Worm (Caenorhabditis elegans) whole organism, L2 larva: ENCODE results near the gene C36A4.11.

ENCODE experiments used
- C34F6.9 ChIP-seq: fragments of 150-350 bp; optimal IDR thresholded peaks from 2 replicates; lab custom pipeline; 2014; ENCODE audit warnings: missing biosample characterization, missing genetic modification characterization
- F13H6.1 ChIP-seq: sonication (generic microtip); optimal IDR thresholded peaks from 2 replicates; lab custom pipeline; 2016; ENCODE audit warnings: missing genetic modification characterization, missing compliant biosample characterization
- Y55F3AM.14 ChIP-seq: fragments of 200-800 bp; sonication (Bioruptor generic); optimal IDR thresholded peaks from 2 replicates; lab custom pipeline; 2018; ENCODE audit warnings: mild to moderate bottlenecking, missing genetic modification characterization, missing compliant biosample characterization
- alr-1 ChIP-seq: fragments of 150-350 bp; optimal IDR thresholded peaks from 2 replicates; lab custom pipeline; 2014; ENCODE audit warnings: missing biosample characterization, missing genetic modification characterization
- aly-2 ChIP-seq: fragments of 150-350 bp; optimal IDR thresholded peaks from 2 replicates; lab custom pipeline; 2014; ENCODE audit warnings: missing biosample characterization, missing genetic modification characterization
- ama-1 ChIP-seq: fragments of 150-350 bp; optimal IDR thresholded peaks from 2 replicates; lab custom pipeline; 2018; ENCODE audit warnings: inconsistent platforms
- blmp-1 ChIP-seq: sonication (generic microtip); optimal IDR thresholded peaks from 2 replicates; lab custom pipeline; 2017; ENCODE audit warnings: missing genetic modification characterization, mild to moderate bottlenecking, missing compliant biosample characterization, antibody characterized with exemption, moderate library complexity; ENCODE audit not compliant: insufficient read depth
- ceh-82 ChIP-seq: fragments of 150-350 bp; optimal IDR thresholded peaks from 2 replicates; lab custom pipeline; 2014; ENCODE audit warnings: missing biosample characterization, missing genetic modification characterization
- crh-2 ChIP-seq: sonication (generic microtip); optimal IDR thresholded peaks from 2 replicates; lab custom pipeline; 2017; ENCODE audit warnings: missing biosample characterization, missing genetic modification characterization
- dmd-4 ChIP-seq: sonication (generic microtip); optimal IDR thresholded peaks from 2 replicates; lab custom pipeline; 2017; ENCODE audit warnings: missing biosample characterization, missing genetic modification characterization
- egl-27 ChIP-seq: sonication (generic microtip); optimal IDR thresholded peaks from 3 replicates; lab custom pipeline; 2017; ENCODE audit warnings: missing biosample characterization, missing genetic modification reagents, missing genetic modification characterization
- elt-1 ChIP-seq: fragments of 150-350 bp; optimal IDR thresholded peaks from 2 replicates; lab custom pipeline; 2014; ENCODE audit warnings: missing biosample characterization, missing genetic modification characterization
- gmeb-1 ChIP-seq: fragments of 150-350 bp; optimal IDR thresholded peaks from 2 replicates; lab custom pipeline; 2014; ENCODE audit warnings: missing biosample characterization, missing genetic modification characterization
- lin-11 ChIP-seq: fragments of 150-350 bp; sonication (generic microtip); optimal IDR thresholded peaks from 2 replicates; lab custom pipeline; 2014; ENCODE audit warnings: missing biosample characterization, missing genetic modification characterization, inconsistent platforms, mixed read lengths
- lsy-2 ChIP-seq, 2 experiments: fragments of 150-350 bp in 1 of 2; sonication (generic microtip) in 1 of 2; optimal IDR thresholded peaks; 2 replicates each; lab custom pipeline; 2014 to 2017; ENCODE audit warnings: missing biosample characterization in 2 of 2, missing genetic modification characterization in 2 of 2
- mab-5 ChIP-seq: fragments of 150-350 bp; optimal IDR thresholded peaks from 2 replicates; lab custom pipeline; 2014; ENCODE audit warnings: missing biosample characterization, missing genetic modification characterization
- mdl-1 ChIP-seq, 2 experiments: fragments of 150-350 bp in 1 of 2; sonication (generic microtip) in 1 of 2; optimal IDR thresholded peaks; 2 replicates each; lab custom pipeline; 2017; ENCODE audit warnings: missing biosample characterization in 2 of 2, missing genetic modification characterization in 2 of 2
- nhr-10 ChIP-seq: sonication (generic microtip); optimal IDR thresholded peaks from 2 replicates; lab custom pipeline; 2017; ENCODE audit warnings: missing biosample characterization, missing genetic modification characterization
- nhr-11 ChIP-seq: fragments of 150-350 bp; optimal IDR thresholded peaks from 2 replicates; lab custom pipeline; 2014; ENCODE audit warnings: missing biosample characterization, missing genetic modification characterization
- nhr-129 ChIP-seq: fragments of 150-350 bp; optimal IDR thresholded peaks from 2 replicates; lab custom pipeline; 2014; ENCODE audit warnings: missing biosample characterization, missing genetic modification characterization
- nhr-23 ChIP-seq: fragments of 150-350 bp; optimal IDR thresholded peaks from 2 replicates; lab custom pipeline; 2014; ENCODE audit warnings: missing biosample characterization, missing genetic modification reagents, missing genetic modification characterization
- nhr-237 ChIP-seq: fragments of 150-350 bp; optimal IDR thresholded peaks from 2 replicates; lab custom pipeline; 2014; ENCODE audit warnings: missing biosample characterization, missing genetic modification characterization
- nhr-25 ChIP-seq: fragments of 150-350 bp; sonication (generic microtip); optimal IDR thresholded peaks from 3 replicates; lab custom pipeline; 2014; ENCODE audit warnings: missing biosample characterization, missing genetic modification characterization
- nhr-6 ChIP-seq: fragments of 150-350 bp; optimal IDR thresholded peaks from 2 replicates; lab custom pipeline; 2014; ENCODE audit warnings: missing biosample characterization, missing genetic modification characterization
- nhr-77 ChIP-seq: fragments of 150-350 bp; optimal IDR thresholded peaks from 2 replicates; lab custom pipeline; 2014; ENCODE audit warnings: missing biosample characterization, missing genetic modification characterization
- peb-1 ChIP-seq: fragments of 150-350 bp; optimal IDR thresholded peaks from 2 replicates; lab custom pipeline; 2014; ENCODE audit warnings: missing biosample characterization, missing genetic modification characterization
- skn-1 ChIP-seq: sonication (generic microtip); optimal IDR thresholded peaks from 2 replicates; lab custom pipeline; 2017; ENCODE audit warnings: missing biosample characterization, missing genetic modification characterization
- sma-3 ChIP-seq: sonication (generic microtip); optimal IDR thresholded peaks from 2 replicates; lab custom pipeline; 2016; ENCODE audit warnings: missing genetic modification reagents, missing genetic modification characterization, missing compliant biosample characterization
- snpc-4 ChIP-seq: fragments of 150-350 bp; optimal IDR thresholded peaks from 2 replicates; lab custom pipeline; 2014; ENCODE audit warnings: missing biosample characterization, missing genetic modification characterization
- unc-39 ChIP-seq: fragments of 150-350 bp; optimal IDR thresholded peaks from 2 replicates; lab custom pipeline; 2014; ENCODE audit warnings: missing biosample characterization, missing genetic modification characterization
- unc-55 ChIP-seq: fragments of 150-350 bp; sonication (generic microtip); optimal IDR thresholded peaks from 3 replicates; lab custom pipeline; 2014; ENCODE audit warnings: missing biosample characterization, missing genetic modification reagents, missing genetic modification characterization
- unc-62 ChIP-seq: fragments of 150-350 bp; optimal IDR thresholded peaks from 2 replicates; lab custom pipeline; 2014; ENCODE audit warnings: missing biosample characterization, missing genetic modification reagents, missing genetic modification characterization
- zag-1 ChIP-seq: fragments of 150-350 bp; optimal IDR thresholded peaks from 2 replicates; lab custom pipeline; 2014; ENCODE audit warnings: missing biosample characterization, missing genetic modification characterization
- ztf-1 ChIP-seq: fragments of 200-800 bp; sonication (Bioruptor generic); conservative IDR thresholded peaks from 2 replicates; pipeline ENCODE4 v1.3.6; 2022; ENCODE audit warnings: missing genetic modification characterization, missing compliant biosample characterization
- ztf-11 ChIP-seq: sonication (generic microtip); optimal IDR thresholded peaks from 2 replicates; lab custom pipeline; 2017; ENCODE audit warnings: missing biosample characterization, missing genetic modification characterization
- ztf-4 ChIP-seq: fragments of 150-350 bp; optimal IDR thresholded peaks from 2 replicates; lab custom pipeline; 2014; ENCODE audit warnings: missing biosample characterization, missing genetic modification characterization

C36A4.11 gene

DNA sequence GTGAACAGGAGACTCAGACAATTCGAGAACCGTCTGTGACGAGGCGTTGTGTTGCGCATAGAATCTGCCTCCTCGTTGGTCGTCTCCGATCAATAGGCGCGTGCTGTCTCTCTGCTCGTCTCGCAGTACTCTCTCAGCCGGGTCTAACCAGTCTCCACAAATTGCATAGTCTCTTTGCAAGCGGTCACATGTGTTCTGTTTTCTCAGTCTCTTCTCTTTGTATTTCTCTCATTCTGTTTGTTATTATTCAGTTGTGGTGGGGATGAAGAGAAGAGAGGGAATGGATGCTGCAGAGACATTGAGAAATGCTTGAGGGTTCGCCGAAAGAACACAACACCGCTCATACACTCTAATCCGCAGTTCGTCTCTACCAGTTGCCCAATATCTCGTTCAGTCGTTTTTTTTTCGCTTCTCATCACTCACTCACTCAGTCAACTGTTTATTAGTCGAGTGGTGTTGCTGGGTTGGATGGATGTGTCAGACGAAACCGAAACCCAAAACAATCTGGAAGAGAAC is 38.9 kb upstream of the C36A4.11 start (continued):
- TF ChIP-seq egl-27 (peak; percentile 98), C34F6.9 (peak; percentile 100), skn-1 (tag; lab: Kevin White, UChicago) (peak; percentile 73), gmeb-1 (tag; lab: Kevin White, UChicago) (peak; percentile 88), dmd-4 (tag; lab: Kevin White, UChicago) (peak; percentile 31), zag-1 (tag; lab: Kevin White, UChicago) (peak; percentile 96)

DNA sequence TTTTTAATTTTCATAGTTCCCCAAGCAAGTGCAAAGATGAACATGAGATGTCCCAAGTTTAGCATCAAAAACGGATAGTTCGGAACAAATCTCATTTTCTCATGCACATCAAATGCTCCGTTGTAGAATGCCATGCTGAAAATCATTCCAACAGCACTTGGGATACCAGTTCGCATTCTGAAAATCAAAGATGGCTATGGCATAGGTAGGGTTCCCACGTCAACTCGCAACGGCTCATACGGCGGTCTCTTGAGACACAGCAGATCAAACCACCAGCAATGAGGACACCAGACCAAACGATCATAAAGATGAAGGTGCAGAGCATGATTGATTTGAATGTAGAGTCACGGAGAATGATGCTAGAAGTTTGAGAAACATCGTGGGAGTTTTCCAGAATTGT is 37.3 kb upstream of the C36A4.11 start:
- TF ChIP-seq gmeb-1 (tag; lab: Kevin White, UChicago) (no peak), F13H6.1 (tag; lab: Kevin White, UChicago) (no peak), aly-2 (tag; lab: Kevin White, UChicago) (no peak), ceh-82 (no peak), alr-1 (tag; lab: Kevin White, UChicago) (no peak), ztf-4 (no peak), egl-27 (no peak), nhr-77 (tag; lab: Kevin White, UChicago) (no peak), C34F6.9 (no peak), elt-1 (tag; lab: Kevin White, UChicago) (no peak), nhr-23 (tag; lab: Kevin White, UChicago) (no peak)

- TF ChIP-seq unc-39 (tag; lab: Kevin White, UChicago) (no peak), ama-1 (no peak), lin-11 (peak; percentile 31), unc-55 (GFP tag; lab: Kevin White, UChicago) (no peak)
These were observed 36.0 kb upstream of the C36A4.11 start, which contains the start of gene xbx-5 for ce11 chrIII:3804422-3804821. xbx-5 (minus strand) TSS chrIII:3804477.

DNA sequence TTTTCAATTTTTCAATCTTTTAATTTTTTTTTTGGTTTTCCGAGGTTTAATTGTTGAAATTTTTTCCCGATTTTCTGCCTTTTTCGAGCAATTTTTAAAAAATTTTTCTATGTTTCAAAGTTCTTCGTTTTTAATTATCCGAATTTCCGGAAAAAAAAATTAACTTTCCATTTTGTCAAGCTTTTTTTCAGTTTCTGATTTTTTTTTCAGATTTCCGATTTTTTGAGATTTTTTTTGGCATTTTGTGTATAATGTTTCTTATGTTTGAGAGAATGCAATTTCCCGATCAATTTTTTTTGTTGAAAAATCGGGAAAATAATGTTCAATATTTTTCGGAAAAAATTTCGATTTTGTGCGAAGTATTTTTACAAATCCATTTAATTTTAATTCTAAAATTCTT is 33.5 kb upstream of the C36A4.11 start:
- TF ChIP-seq nhr-10 (tag; lab: Kevin White, UChicago) (no peak), ceh-82 (no peak), peb-1 (no peak), mab-5 (tag; lab: Kevin White, UChicago) (no peak), Y55F3AM.14 (no peak), egl-27 (no peak), F13H6.1 (tag; lab: Kevin White, UChicago) (no peak), crh-2 (tag; lab: Kevin White, UChicago) (no peak), unc-62 (no peak), lin-11 (no peak), ztf-4 (no peak), nhr-129 (tag; lab: Kevin White, UChicago) (no peak), nhr-6 (tag; lab: Kevin White, UChicago) (no peak), nhr-11 (tag; lab: Kevin White, UChicago) (no peak), ztf-11 (no peak), mdl-1 (tag; optimal IDR thresholded peaks at IDR 0.05; lab: Kevin White, UChicago) (no peak), ama-1 (no peak), C34F6.9 (no peak)

DNA sequence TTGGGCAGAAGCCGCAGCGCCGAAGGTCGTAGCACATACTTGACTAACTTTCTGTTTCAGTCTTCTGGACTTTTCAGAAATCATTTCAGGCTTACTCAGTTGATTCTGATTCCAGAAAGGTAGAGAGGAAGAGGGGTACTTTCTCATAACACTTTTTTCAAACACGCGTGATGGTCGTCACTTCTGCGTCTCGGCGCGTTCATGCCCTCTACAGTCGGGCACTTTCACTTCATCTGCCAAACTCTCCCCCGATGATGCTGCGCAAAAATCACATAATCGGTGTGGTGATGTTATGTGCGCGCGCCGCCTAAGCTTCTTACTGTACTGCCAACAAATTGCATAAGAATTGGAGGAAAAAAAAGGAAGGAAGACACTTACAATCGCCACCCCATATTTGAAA is 32.8 kb upstream of the C36A4.11 start:
- no peak for TF ChIP-seq snpc-4 (tag; lab: Kevin White, UChicago)
- TF ChIP-seq ztf-1: no peak
- TF ChIP-seq blmp-1 (tag; lab: Kevin White, UChicago): peak; percentile 50
- peak; percentile 16 for TF ChIP-seq nhr-129 (tag; lab: Kevin White, UChicago)
- TF ChIP-seq lin-11: no peak
- TF ChIP-seq unc-62: no peak
- peak; percentile 33 for TF ChIP-seq Y55F3AM.14

DNA sequence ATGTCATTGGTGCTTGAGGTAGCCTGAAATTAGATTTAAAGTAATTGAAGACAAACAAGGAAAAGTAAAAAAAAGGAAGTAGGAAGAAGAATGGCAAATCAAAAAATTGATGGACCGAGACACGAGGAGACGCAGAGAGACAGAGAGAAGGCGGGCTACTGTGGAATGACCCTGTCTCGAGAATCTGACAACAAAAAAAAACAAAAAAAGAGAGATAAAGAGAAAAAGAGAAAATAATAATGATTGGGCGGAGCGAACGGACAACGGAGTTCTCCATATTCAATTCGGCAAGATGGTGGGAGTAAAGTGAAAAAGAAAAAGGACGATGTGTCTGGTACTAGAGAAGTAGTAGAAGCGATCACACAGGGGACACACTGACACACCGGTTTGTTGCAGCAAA is 31.4 kb upstream of the C36A4.11 start, which contains the start of gene toh-1:
TSS of gene toh-1 (minus strand) at position 23 of the 400 bp plus-strand sequence.
- TF ChIP-seq nhr-129 (tag; lab: Kevin White, UChicago): no peak
- peak; percentile 34 for TF ChIP-seq blmp-1 (tag; lab: Kevin White, UChicago)
- peak; percentile 19 for TF ChIP-seq crh-2 (tag; lab: Kevin White, UChicago)
- TF ChIP-seq snpc-4 (tag; lab: Kevin White, UChicago): no peak
- peak; percentile 11 for TF ChIP-seq sma-3 (GFP tag; lab: Kevin White, UChicago)
- TF ChIP-seq nhr-25 (tag; lab: Kevin White, UChicago): peak; percentile 70
- TF ChIP-seq gmeb-1 (tag; lab: Kevin White, UChicago): no peak
- TF ChIP-seq nhr-237 (tag; lab: Kevin White, UChicago): no peak
- no peak for TF ChIP-seq lsy-2 (tag; optimal IDR thresholded peaks at IDR 0.05; lab: Kevin White, UChicago)
- TF ChIP-seq, all 48 proteins: peak for 4
